Worm (Caenorhabditis elegans) whole organism, late embryonic: ENCODE results near the gene B0432.7.

ENCODE experiments used
- C08G9.2 ChIP-seq: sonication (generic microtip); optimal IDR thresholded peaks from 2 replicates; lab custom pipeline; 2016; ENCODE audit warnings: mild to moderate bottlenecking, missing genetic modification characterization, moderate library complexity, missing compliant biosample characterization
- C38D4.7 ChIP-seq: fragments of 200-800 bp; sonication (Bioruptor generic); optimal IDR thresholded peaks from 2 replicates; lab custom pipeline; 2018; ENCODE audit warnings: mild to moderate bottlenecking, missing genetic modification characterization, moderate library complexity, missing compliant biosample characterization
- K09A11.1 ChIP-seq: sonication (generic microtip); optimal IDR thresholded peaks from 2 replicates; lab custom pipeline; 2017; ENCODE audit warnings: antibody characterized with exemption, mild to moderate bottlenecking, missing genetic modification characterization, missing compliant biosample characterization; ENCODE audit not compliant: insufficient read depth
- T23F11.4 ChIP-seq: fragments of 200-800 bp; sonication (Bioruptor generic); optimal IDR thresholded peaks from 2 replicates; lab custom pipeline; 2018; ENCODE audit warnings: mild to moderate bottlenecking, missing genetic modification characterization, missing compliant biosample characterization
- Y22D7AL.16 ChIP-seq: sonication (generic microtip); optimal IDR thresholded peaks from 2 replicates; lab custom pipeline; 2016; ENCODE audit warnings: missing genetic modification characterization, missing compliant biosample characterization
- ahr-1 ChIP-seq: sonication (generic microtip); optimal IDR thresholded peaks from 2 replicates; lab custom pipeline; 2016; ENCODE audit warnings: missing genetic modification characterization, missing compliant biosample characterization
- ama-1 ChIP-seq: fragments of 150-350 bp; optimal IDR thresholded peaks from 2 replicates; lab custom pipeline; 2014
- ceh-18 ChIP-seq: sonication (generic microtip); optimal IDR thresholded peaks from 2 replicates; lab custom pipeline; 2016; ENCODE audit warnings: missing genetic modification characterization, missing compliant biosample characterization
- ceh-22 ChIP-seq: sonication (generic microtip); optimal IDR thresholded peaks from 2 replicates; lab custom pipeline; 2017; ENCODE audit warnings: missing biosample characterization, missing genetic modification characterization
- ceh-30 ChIP-seq: fragments of 150-350 bp; optimal IDR thresholded peaks from 2 replicates; lab custom pipeline; 2014; ENCODE audit warnings: missing biosample characterization, missing genetic modification characterization
- ceh-31 ChIP-seq: sonication (generic microtip); optimal IDR thresholded peaks from 2 replicates; lab custom pipeline; 2016; ENCODE audit warnings: missing genetic modification characterization, missing compliant biosample characterization
- ceh-34 ChIP-seq: sonication (generic microtip); optimal IDR thresholded peaks from 2 replicates; lab custom pipeline; 2016; ENCODE audit warnings: mild to moderate bottlenecking, missing genetic modification characterization, missing compliant biosample characterization
- ceh-45 ChIP-seq: fragments of 200-800 bp; sonication (Bioruptor generic); IDR thresholded peaks from 2 replicates; pipeline ENCODE4 v1.3.6; 2022; ENCODE audit warnings: missing genetic modification reagents, missing genetic modification characterization, missing compliant biosample characterization
- ceh-48 ChIP-seq: sonication (generic microtip); optimal IDR thresholded peaks from 2 replicates; lab custom pipeline; 2016; ENCODE audit warnings: missing genetic modification characterization, inconsistent platforms, missing compliant biosample characterization
- ceh-6 ChIP-seq: fragments of 200-800 bp; sonication (Bioruptor generic); optimal IDR thresholded peaks from 2 replicates; lab custom pipeline; 2018; ENCODE audit warnings: mild to moderate bottlenecking, missing genetic modification characterization, missing compliant biosample characterization
- ceh-9 ChIP-seq: sonication (generic microtip); optimal IDR thresholded peaks from 2 replicates; lab custom pipeline; 2016; ENCODE audit warnings: mild to moderate bottlenecking, missing genetic modification characterization, inconsistent platforms, missing compliant biosample characterization
- dmd-4 ChIP-seq: sonication (generic microtip); optimal IDR thresholded peaks from 2 replicates; lab custom pipeline; 2016; ENCODE audit warnings: borderline replicate concordance, missing genetic modification characterization, missing compliant biosample characterization
- elt-2 ChIP-seq: sonication (generic microtip); optimal IDR thresholded peaks from 2 replicates; lab custom pipeline; 2016; ENCODE audit warnings: missing genetic modification reagents, missing genetic modification characterization, missing compliant biosample characterization
- elt-4 ChIP-seq: sonication (generic microtip); optimal IDR thresholded peaks from 2 replicates; lab custom pipeline; 2016; ENCODE audit warnings: missing genetic modification characterization, missing compliant biosample characterization
- ets-4 ChIP-seq: sonication (generic microtip); optimal IDR thresholded peaks from 2 replicates; lab custom pipeline; 2016; ENCODE audit warnings: missing genetic modification characterization, missing compliant biosample characterization
- eyg-1 ChIP-seq: sonication (generic microtip); optimal IDR thresholded peaks from 2 replicates; lab custom pipeline; 2016; ENCODE audit warnings: missing genotype, missing genetic modification characterization, missing compliant biosample characterization
- fkh-10 ChIP-seq: fragments of 150-350 bp; optimal IDR thresholded peaks from 2 replicates; lab custom pipeline; 2014; ENCODE audit warnings: missing biosample characterization, missing genetic modification reagents, missing genetic modification characterization
- gmeb-2 ChIP-seq: sonication (generic microtip); optimal IDR thresholded peaks from 2 replicates; lab custom pipeline; 2016; ENCODE audit warnings: missing genetic modification characterization, inconsistent platforms, missing compliant biosample characterization
- hlh-13 ChIP-seq: fragments of 200-800 bp; sonication (Bioruptor generic); optimal IDR thresholded peaks from 2 replicates; lab custom pipeline; 2018; ENCODE audit warnings: mild to moderate bottlenecking, missing genetic modification characterization, missing compliant biosample characterization
- hlh-15 ChIP-seq: sonication (generic microtip); optimal IDR thresholded peaks from 2 replicates; lab custom pipeline; 2016; ENCODE audit warnings: missing genetic modification characterization, missing compliant biosample characterization
- hlh-30 ChIP-seq: sonication (generic microtip); optimal IDR thresholded peaks from 2 replicates; lab custom pipeline; 2017; ENCODE audit warnings: antibody characterized with exemption, missing genetic modification characterization, missing compliant biosample characterization; ENCODE audit not compliant: insufficient read depth
- hlh-6 ChIP-seq: sonication (generic microtip); optimal IDR thresholded peaks from 2 replicates; lab custom pipeline; 2016; ENCODE audit warnings: missing genotype, missing genetic modification characterization, missing compliant biosample characterization
- hlh-8 ChIP-seq: sonication (generic microtip); optimal IDR thresholded peaks from 2 replicates; lab custom pipeline; 2016; ENCODE audit warnings: missing genotype, missing genetic modification characterization, missing compliant biosample characterization
- lim-6 ChIP-seq: sonication (generic microtip); optimal IDR thresholded peaks from 2 replicates; lab custom pipeline; 2016; ENCODE audit warnings: missing genetic modification characterization, missing compliant biosample characterization
- lin-11 ChIP-seq: fragments of 200-800 bp; sonication (Bioruptor generic); optimal IDR thresholded peaks from 2 replicates; lab custom pipeline; 2018; ENCODE audit warnings: mild to moderate bottlenecking, missing genetic modification characterization, missing compliant biosample characterization
- madf-2 ChIP-seq: sonication (generic microtip); optimal IDR thresholded peaks from 2 replicates; lab custom pipeline; 2017; ENCODE audit warnings: missing genetic modification characterization, missing compliant biosample characterization
- mec-3 ChIP-seq: sonication (generic microtip); optimal IDR thresholded peaks from 2 replicates; lab custom pipeline; 2016; ENCODE audit warnings: borderline replicate concordance, missing genetic modification characterization, missing compliant biosample characterization
- nfya-1 ChIP-seq: sonication (generic microtip); optimal IDR thresholded peaks from 2 replicates; lab custom pipeline; 2017; ENCODE audit warnings: missing genetic modification characterization, mild to moderate bottlenecking, missing compliant biosample characterization, antibody characterized with exemption, moderate library complexity
- nhr-11 ChIP-seq: fragments of 150-350 bp; optimal IDR thresholded peaks from 2 replicates; lab custom pipeline; 2014; ENCODE audit warnings: missing biosample characterization, missing genetic modification characterization
- nhr-232 ChIP-seq: sonication (generic microtip); optimal IDR thresholded peaks from 2 replicates; lab custom pipeline; 2016; ENCODE audit warnings: missing genetic modification characterization, missing compliant biosample characterization
- pag-3 ChIP-seq: sonication (generic microtip); optimal IDR thresholded peaks from 2 replicates; lab custom pipeline; 2016; ENCODE audit warnings: missing compliant biosample characterization, missing genetic modification characterization, borderline replicate concordance
- pax-1 ChIP-seq: fragments of 150-350 bp; optimal IDR thresholded peaks from 2 replicates; lab custom pipeline; 2014; ENCODE audit warnings: missing biosample characterization, missing genetic modification characterization
- pha-2 ChIP-seq: sonication (generic microtip); optimal IDR thresholded peaks from 2 replicates; lab custom pipeline; 2017; ENCODE audit warnings: mild to moderate bottlenecking, missing genetic modification characterization, missing compliant biosample characterization
- pqm-1 ChIP-seq: sonication (generic microtip); optimal IDR thresholded peaks from 2 replicates; lab custom pipeline; 2016; ENCODE audit warnings: missing genetic modification characterization, missing compliant biosample characterization
- pros-1 ChIP-seq: fragments of 150-350 bp; optimal IDR thresholded peaks from 2 replicates; lab custom pipeline; 2014; ENCODE audit warnings: missing biosample characterization, missing genetic modification reagents, missing genetic modification characterization
- ref-2 ChIP-seq: sonication (generic microtip); optimal IDR thresholded peaks from 2 replicates; lab custom pipeline; 2016; ENCODE audit warnings: missing genetic modification characterization, missing compliant biosample characterization
- rnt-1 ChIP-seq: sonication (generic microtip); optimal IDR thresholded peaks from 2 replicates; lab custom pipeline; 2016; ENCODE audit warnings: missing genetic modification characterization, missing compliant biosample characterization
- sdc-2 ChIP-seq: sonication (generic microtip); optimal IDR thresholded peaks from 2 replicates; lab custom pipeline; 2016; ENCODE audit warnings: missing genotype, missing genetic modification characterization, missing compliant biosample characterization
- sox-2 ChIP-seq: fragments of 200-800 bp; sonication (Bioruptor generic); IDR thresholded peaks from 2 replicates; pipeline ENCODE4 v1.3.6; 2022; ENCODE audit warnings: missing genetic modification reagents, missing genetic modification characterization, missing compliant biosample characterization
- syd-9 ChIP-seq: sonication (generic microtip); optimal IDR thresholded peaks from 2 replicates; lab custom pipeline; 2016; ENCODE audit warnings: mild to moderate bottlenecking, missing genetic modification characterization, moderate library complexity, missing compliant biosample characterization
- tbx-2 ChIP-seq: sonication (generic microtip); optimal IDR thresholded peaks from 2 replicates; lab custom pipeline; 2016; ENCODE audit warnings: missing genetic modification characterization, missing compliant biosample characterization
- ttx-3 ChIP-seq: sonication (generic microtip); optimal IDR thresholded peaks from 2 replicates; lab custom pipeline; 2016; ENCODE audit warnings: missing genetic modification reagents, missing genetic modification characterization, missing compliant biosample characterization
- unc-42 ChIP-seq: sonication (generic microtip); optimal IDR thresholded peaks from 2 replicates; lab custom pipeline; 2016; ENCODE audit warnings: missing genotype, missing genetic modification characterization, missing compliant biosample characterization

B0432.7 gene

ce11 chrII:273872-274271 is at the start of gene B0432.7:
TSS of gene B0432.7 (minus strand) at chrII:273972.
- TF ChIP-seq ama-1 (lab: Kevin White, UChicago) (no peak), T23F11.4 (GFP tag; lab: Kevin White, UChicago) (no peak), ceh-30 (tag; lab: Kevin White, UChicago) (no peak), pros-1 (tag; lab: Kevin White, UChicago) (no peak), ttx-3 (tag; lab: Kevin White, UChicago) (no peak), ceh-18 (no peak), ceh-31 (tag; lab: Kevin White, UChicago) (no peak)
- TF ChIP-seq, all 69 proteins: peak for 0

- no peak for TF ChIP-seq ttx-3 (tag; lab: Kevin White, UChicago)
- no peak for TF ChIP-seq hlh-13 (GFP tag; lab: Kevin White, UChicago)
- no peak for TF ChIP-seq hlh-15
- no peak for TF ChIP-seq ets-4 (tag; lab: Kevin White, UChicago)
- no peak for TF ChIP-seq sox-2
- TF ChIP-seq C38D4.7 (GFP tag; lab: Kevin White, UChicago): no peak
- no peak for TF ChIP-seq nhr-232 (tag; lab: Kevin White, UChicago)
- no peak for TF ChIP-seq ahr-1 (tag; lab: Kevin White, UChicago)
- TF ChIP-seq ceh-48: no peak
- TF ChIP-seq lin-11: no peak
- TF ChIP-seq ceh-6 (GFP tag; lab: Kevin White, UChicago): no peak
- TF ChIP-seq pha-2 (tag; lab: Kevin White, UChicago): no peak
- TF ChIP-seq ceh-30 (tag; lab: Kevin White, UChicago): no peak
- TF ChIP-seq mec-3 (tag; lab: Kevin White, UChicago): no peak
- TF ChIP-seq elt-4 (tag; lab: Kevin White, UChicago): no peak
- no peak for TF ChIP-seq elt-2
- TF ChIP-seq ceh-34 (tag; lab: Kevin White, UChicago): no peak
- TF ChIP-seq K09A11.1: no peak
- no peak for TF ChIP-seq fkh-10 (GFP tag; lab: Kevin White, UChicago)
- no peak for TF ChIP-seq dmd-4 (tag; lab: Kevin White, UChicago)
- TF ChIP-seq ceh-45 (GFP tag; lab: Robert Waterston, UW): no peak
- TF ChIP-seq rnt-1 (tag; lab: Kevin White, UChicago): no peak
- TF ChIP-seq nfya-1 (tag; lab: Kevin White, UChicago): peak; percentile 56
- TF ChIP-seq gmeb-2 (tag; lab: Kevin White, UChicago): no peak
- TF ChIP-seq pag-3: no peak
- no peak for TF ChIP-seq hlh-8 (tag; lab: Kevin White, UChicago)
- TF ChIP-seq tbx-2 (tag; lab: Kevin White, UChicago): peak; percentile 23
- peak; percentile 47 for TF ChIP-seq ceh-31 (tag; lab: Kevin White, UChicago)
- TF ChIP-seq eyg-1: no peak
- no peak for TF ChIP-seq pqm-1 (tag; lab: Kevin White, UChicago)
- peak; percentile 63 for TF ChIP-seq hlh-30 (tag; lab: Kevin White, UChicago)
- TF ChIP-seq unc-42 (tag; lab: Kevin White, UChicago): peak; percentile 54
- TF ChIP-seq syd-9: no peak
- no peak for TF ChIP-seq madf-2 (tag; lab: Kevin White, UChicago)
- no peak for TF ChIP-seq ceh-22 (tag; lab: Kevin White, UChicago)
- TF ChIP-seq ama-1 (lab: Kevin White, UChicago): no peak
- TF ChIP-seq hlh-6: peak; percentile 21
- TF ChIP-seq Y22D7AL.16 (tag; lab: Kevin White, UChicago): no peak
- no peak for TF ChIP-seq nhr-11 (tag; lab: Kevin White, UChicago)
- TF ChIP-seq ceh-9 (tag; lab: Kevin White, UChicago): no peak
- TF ChIP-seq C08G9.2 (tag; lab: Kevin White, UChicago): no peak
- no peak for TF ChIP-seq lim-6 (tag; lab: Kevin White, UChicago)
- TF ChIP-seq pax-1 (tag; lab: Kevin White, UChicago): no peak
- TF ChIP-seq ref-2 (tag; lab: Kevin White, UChicago): no peak
- TF ChIP-seq ceh-18: no peak
- peak; percentile 12 for TF ChIP-seq sdc-2 (tag; lab: Kevin White, UChicago)
Observed at ce11 chrII:323048-323776, 49.4 kb upstream of the B0432.7 start, which contains the start of gene K01A2.10. TSS of gene K01A2.10 (minus strand) at chrII:323098.
